Fruit fly (Drosophila melanogaster): ENCODE results near the gene CD98hc.

Gene CD98hc

DNA sequence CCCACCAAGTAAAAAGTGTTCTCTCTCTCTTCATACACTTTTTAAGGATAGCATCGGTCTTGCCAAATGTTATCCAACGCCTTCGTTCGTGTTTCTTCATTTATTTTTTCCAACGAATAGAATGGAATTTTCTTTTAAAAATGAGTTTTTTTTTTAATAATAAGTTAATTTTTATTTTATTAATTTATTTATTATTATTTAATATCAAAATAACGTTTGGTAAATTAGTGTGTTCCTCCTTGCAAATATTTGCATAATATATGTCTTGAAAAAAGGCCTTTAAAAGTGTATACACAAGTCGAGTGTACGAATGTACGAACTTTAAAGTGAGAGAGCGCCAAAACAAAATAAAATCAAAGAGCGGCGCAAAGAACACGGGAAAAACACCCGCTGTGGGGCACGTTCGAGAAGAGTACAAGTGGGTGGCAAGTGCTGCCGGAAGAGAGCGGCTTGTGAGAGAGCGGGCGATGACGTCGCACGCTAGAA is 49.0 kb upstream of the CD98hc start (continued):
- no peak for TF ChIP-seq pros (GFP tag; optimal IDR thresholded peaks at IDR 0.05)
- 0 out of 2 replicates have a peak, but pooled peaks have one; percentile 23 for TF ChIP-seq CG4360 (GFP tag; IDR thresholded peaks at IDR 0.05)
- TF ChIP-seq pum (GFP tag; optimal IDR thresholded peaks at IDR 0.05) = no peak
- peak; percentile 8 for TF ChIP-seq MTF-1 (GFP tag; optimal IDR thresholded peaks at IDR 0.05; ENCODE audit: borderline replicate concordance)
- TF ChIP-seq CG32532 (GFP tag; IDR thresholded peaks at IDR 0.05) = peak; percentile 69
- peak; percentile 80 for TF ChIP-seq CG6854 (GFP tag; optimal IDR thresholded peaks at IDR 0.05)
- TF ChIP-seq kah (GFP tag; optimal IDR thresholded peaks at IDR 0.05) = peak; percentile 63
- TF ChIP-seq dpn (GFP tag; optimal IDR thresholded peaks at IDR 0.05) = peak in 1 of 2 experiments; percentile 89
- peak; percentile 26; the same call in 1 of the 2 replicates for TF ChIP-seq sim (GFP tag; IDR thresholded peaks at IDR 0.05)
- TF ChIP-seq Fer3 (tag; optimal IDR thresholded peaks at IDR 0.05) = peak; percentile 81
- TF ChIP-seq Lim3 (GFP tag; IDR thresholded peaks at IDR 0.05) = no peak
- peak; percentile 72 for TF ChIP-seq Xrp1 (GFP tag; IDR thresholded peaks at IDR 0.05)
- peak; percentile 81 for TF ChIP-seq esg (GFP tag; conservative IDR thresholded peaks at IDR 0.05)
- peak in 1 of 2 experiments; percentile 29 for TF ChIP-seq crp (GFP tag; optimal IDR thresholded peaks at IDR 0.05)
- TF ChIP-seq gt (GFP tag; IDR thresholded peaks at IDR 0.05) = no peak
- TF ChIP-seq tll (GFP tag; optimal IDR thresholded peaks at IDR 0.05) = no peak
- TF ChIP-seq tup (GFP tag; optimal IDR thresholded peaks at IDR 0.05) = peak; percentile 32
- TF ChIP-seq Ptx1 (GFP tag; IDR thresholded peaks at IDR 0.05) = peak; percentile 86
- TF ChIP-seq CG1647 (GFP tag; optimal IDR thresholded peaks at IDR 0.05) = no peak
- no peak for TF ChIP-seq Oaz (GFP tag; IDR thresholded peaks at IDR 0.05)
- TF ChIP-seq slp2 (GFP tag; optimal IDR thresholded peaks at IDR 0.05) = no peak
- peak; percentile 46 for TF ChIP-seq lbe (GFP tag; optimal IDR thresholded peaks at IDR 0.05)
- TF ChIP-seq jumu (GFP tag; optimal IDR thresholded peaks at IDR 0.05) = no peak
- peak; percentile 81 for TF ChIP-seq ttk (GFP tag; IDR thresholded peaks at IDR 0.05)
- TF ChIP-seq zen2 (GFP tag; IDR thresholded peaks at IDR 0.05; ENCODE audit: partially characterized antibody) = no peak
- no peak for TF ChIP-seq gsb-n (tag; optimal IDR thresholded peaks at IDR 0.05)
- TF ChIP-seq Dref (GFP tag; IDR thresholded peaks at IDR 0.05) = no peak
- peak; percentile 15 for TF ChIP-seq kay (GFP tag; optimal IDR thresholded peaks at IDR 0.05)
- no peak for TF ChIP-seq CG12236 (GFP tag; optimal IDR thresholded peaks at IDR 0.05)
- TF ChIP-seq CG10979 (tag; optimal IDR thresholded peaks at IDR 0.05) = peak; percentile 89
- TF ChIP-seq corto (GFP tag; optimal IDR thresholded peaks at IDR 0.05) = peak; percentile 29
- TF ChIP-seq CG6254 (GFP tag; optimal IDR thresholded peaks at IDR 0.05) = peak; percentile 76
- TF ChIP-seq slbo (GFP tag; IDR thresholded peaks at IDR 0.05) = peak; percentile 87
- TF ChIP-seq CG14050 (GFP tag; IDR thresholded peaks at IDR 0.05) = peak; percentile 53; the same call in 1 of the 3 replicates
- TF ChIP-seq dm (GFP tag; optimal IDR thresholded peaks at IDR 0.05) = no peak
- TF ChIP-seq HHEX (GFP tag; optimal IDR thresholded peaks at IDR 0.05) = peak; percentile 83
- TF ChIP-seq wdn (GFP tag; IDR thresholded peaks at IDR 0.05) = peak; percentile 59
- peak; percentile 80 for TF ChIP-seq CG17359 (tag; optimal IDR thresholded peaks at IDR 0.05)
- no peak for TF ChIP-seq tna (GFP tag; IDR thresholded peaks at IDR 0.05; ENCODE audit: partially characterized antibody)
- 0 out of 3 replicates have a peak, but pooled peaks have one; percentile 13 for TF ChIP-seq CG2889 (GFP tag; IDR thresholded peaks at IDR 0.05)
- TF ChIP-seq ci (GFP tag; IDR thresholded peaks at IDR 0.05) = peak; percentile 56; the same call in 1 of the 3 replicates
- no peak for TF ChIP-seq hb (GFP tag; IDR thresholded peaks at IDR 0.05; ENCODE audit: partially characterized antibody)
- 0 out of 3 replicates have a peak, but pooled peaks have one; percentile 50 for TF ChIP-seq zfh1 (GFP tag; IDR thresholded peaks at IDR 0.05)
- peak; percentile 93 for TF ChIP-seq gcm (GFP tag; optimal IDR thresholded peaks at IDR 0.05)
- peak; percentile 97 for TF ChIP-seq CoRest (tag; optimal IDR thresholded peaks at IDR 0.05)
- TF ChIP-seq CG11560 (tag; IDR thresholded peaks at IDR 0.05) = no peak
- TF ChIP-seq al (GFP tag; IDR thresholded peaks at IDR 0.05) = peak; percentile 54
- TF ChIP-seq CG17385 (GFP tag; optimal IDR thresholded peaks at IDR 0.05) = peak; percentile 92
- TF ChIP-seq CG7357 (GFP tag; IDR thresholded peaks at IDR 0.05) = no peak
- TF ChIP-seq CG17186 (GFP tag; optimal IDR thresholded peaks at IDR 0.05) = no peak
